Fruit fly (Drosophila melanogaster): ENCODE data around the gene Scsalpha1.

Gene Scsalpha1

DNA sequence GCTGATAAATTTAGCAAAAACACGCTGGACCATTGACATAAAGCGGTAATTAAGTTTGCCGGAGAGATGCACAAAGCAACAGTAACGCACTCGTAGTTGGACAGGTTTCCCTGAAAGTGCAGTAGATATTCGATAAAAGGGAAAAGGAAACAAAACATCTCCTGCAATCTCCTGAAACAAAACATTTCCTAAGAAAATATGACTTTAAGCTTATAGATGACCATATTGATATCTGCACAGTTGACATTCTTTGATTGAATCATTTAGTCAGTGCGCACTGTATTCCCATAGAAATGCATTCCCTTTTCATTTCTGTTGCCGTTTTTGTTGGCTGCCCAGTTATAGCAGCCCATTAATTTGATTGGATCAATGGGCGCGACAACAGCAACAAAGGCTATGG is 38.8 kb downstream of the Scsalpha1 start (continued):
- TF ChIP-seq prd (optimal IDR thresholded peaks at IDR 0.05) (no peak), prd (GFP tag; IDR thresholded peaks at IDR 0.05) (peak; percentile 76; the same call in 2 of the 3 replicates), ken (GFP tag; IDR thresholded peaks at IDR 0.05) (peak; percentile 84), CG7556 (GFP tag; optimal IDR thresholded peaks at IDR 0.05) (peak; percentile 22), CG18599 (GFP tag; optimal IDR thresholded peaks at IDR 0.05) (no peak), CG1832 (GFP tag; optimal IDR thresholded peaks at IDR 0.05) (no peak), CG8944 (GFP tag; optimal IDR thresholded peaks at IDR 0.05) (peak; percentile 49), Jarid2 (GFP tag; optimal IDR thresholded peaks at IDR 0.05) (no peak), pb (GFP tag; optimal IDR thresholded peaks at IDR 0.05) (no peak), CG1529 (GFP tag; optimal IDR thresholded peaks at IDR 0.05) (peak; percentile 67), CG18476 (GFP tag; optimal IDR thresholded peaks at IDR 0.05) (no peak), nerfin-2 (GFP tag; IDR thresholded peaks at IDR 0.05; ENCODE audit: partially characterized antibody) (no peak), BtbVII (GFP tag; optimal IDR thresholded peaks at IDR 0.05) (no peak), CG10543 (GFP tag; optimal IDR thresholded peaks at IDR 0.05) (no peak), CG17829 (tag; optimal IDR thresholded peaks at IDR 0.05) (peak; percentile 34), CG12744 (GFP tag; optimal IDR thresholded peaks at IDR 0.05) (no peak), Asciz (GFP tag; optimal IDR thresholded peaks at IDR 0.05) (no peak), Drgx (GFP tag; IDR thresholded peaks at IDR 0.05) (peak; percentile 37; the same call in 1 of the 2 replicates), btn (GFP tag; optimal IDR thresholded peaks at IDR 0.05) (peak; percentile 1), MTF-1 (GFP tag; optimal IDR thresholded peaks at IDR 0.05; ENCODE audit: borderline replicate concordance) (no peak), unc-4 (GFP tag; IDR thresholded peaks at IDR 0.05; ENCODE audit: partially characterized antibody) (no peak), cato (GFP tag; optimal IDR thresholded peaks at IDR 0.05; ENCODE audit: borderline replicate concordance) (peak; percentile 18), gem (tag; optimal IDR thresholded peaks at IDR 0.05) (peak; percentile 74), CG15601 (tag; optimal IDR thresholded peaks at IDR 0.05) (peak; percentile 56), HLH3B (GFP tag; IDR thresholded peaks at IDR 0.05) (peak; percentile 60), bsh (GFP tag; optimal IDR thresholded peaks at IDR 0.05) (peak; percentile 42 to 85), fd102C (GFP tag; optimal IDR thresholded peaks at IDR 0.05) (peak; percentile 32), CG13424 (tag; optimal IDR thresholded peaks at IDR 0.05) (peak; percentile 71), lmd (GFP tag; IDR thresholded peaks at IDR 0.05) (peak; percentile 66), cwo (GFP tag; optimal IDR thresholded peaks at IDR 0.05) (no peak), CG34422 (GFP tag; IDR thresholded peaks at IDR 0.05) (peak; percentile 13; the same call in 2 of the 3 replicates), CG14050 (GFP tag; IDR thresholded peaks at IDR 0.05) (peak; percentile 47; the same call in 1 of the 3 replicates), Xrp1 (GFP tag; IDR thresholded peaks at IDR 0.05) (peak; percentile 71), seq (GFP tag; IDR thresholded peaks at IDR 0.05) (no peak), Hsf (GFP tag; optimal IDR thresholded peaks at IDR 0.05) (peak; percentile 45), Chrac-16 (GFP tag; optimal IDR thresholded peaks at IDR 0.05) (peak; percentile 66), mam (GFP tag; optimal IDR thresholded peaks at IDR 0.05) (no peak), CG13775 (GFP tag; optimal IDR thresholded peaks at IDR 0.05) (peak; percentile 12), Doc3 (GFP tag; IDR thresholded peaks at IDR 0.05; ENCODE audit: partially characterized antibody) (no peak), CG9727 (GFP tag; optimal IDR thresholded peaks at IDR 0.05) (peak; percentile 31), CoRest (tag; optimal IDR thresholded peaks at IDR 0.05) (peak; percentile 70), Ravus (GFP tag; IDR thresholded peaks at IDR 0.05) (no peak), CG4424 (GFP tag; optimal IDR thresholded peaks at IDR 0.05) (no peak), CG32767 (GFP tag; IDR thresholded peaks at IDR 0.05) (no peak; the same call in 1 of the 2 replicates), CG15696 (tag; optimal IDR thresholded peaks at IDR 0.05) (peak; percentile 59), Vsx1 (GFP tag; optimal IDR thresholded peaks at IDR 0.05) (no peak), pan (optimal IDR thresholded peaks at IDR 0.05) (no peak), pan (GFP tag; optimal IDR thresholded peaks at IDR 0.05 in 1 of 2, IDR thresholded peaks at IDR 0.05 in 1 of 2) (peak in 1 of 2 experiments; percentile 64), usp (GFP tag; optimal IDR thresholded peaks at IDR 0.05) (no peak), ac (GFP tag; optimal IDR thresholded peaks at IDR 0.05) (no peak)

All from whole organism, embryonic.